Fruit fly (Drosophila melanogaster) whole organism, embryonic: ENCODE measurements around the gene CG43137.

Experiments
- Adf1 ChIP-seq: fragments of 200-800 bp; sonication (Bioruptor generic); IDR thresholded peaks from 2 replicates; pipeline ENCODE4 v1.3.6; 2022; ENCODE audit warnings: missing biosample characterization, missing genetic modification characterization
- Asciz ChIP-seq: fragments of 200-800 bp; sonication (Bioruptor generic); optimal IDR thresholded peaks from 2 replicates; lab custom pipeline; 2017; ENCODE audit warnings: missing biosample characterization, mild to moderate bottlenecking, missing genetic modification characterization, missing genetic modification reagents
- Atf3 ChIP-seq: fragments of 200-800 bp; sonication (Bioruptor generic); optimal IDR thresholded peaks from 3 replicates; lab custom pipeline; 2016; ENCODE audit warnings: missing biosample characterization, missing genetic modification characterization
- Awh ChIP-seq: fragments of 200-800 bp; sonication (Bioruptor generic); IDR thresholded peaks from 2 replicates; pipeline ENCODE4, ENCODE4 v1.3.6; 2022; ENCODE audit warnings: missing biosample characterization, missing genetic modification characterization
- Bteb2 ChIP-seq: fragments of 200-800 bp; sonication (Bioruptor generic); optimal IDR thresholded peaks from 2 replicates; lab custom pipeline; 2016; ENCODE audit warnings: missing biosample characterization, missing genetic modification characterization
- CG12769 ChIP-seq: fragments of 200-800 bp; sonication (Bioruptor generic); optimal IDR thresholded peaks from 2 replicates; lab custom pipeline; 2019; ENCODE audit warnings: missing biosample characterization, mild to moderate bottlenecking, missing genetic modification characterization, moderate library complexity
- CG15269 ChIP-seq: fragments of 200-800 bp; sonication (Bioruptor generic); optimal IDR thresholded peaks from 2 replicates; lab custom pipeline; 2018; ENCODE audit warnings: missing biosample characterization, mild to moderate bottlenecking, missing genetic modification characterization, moderate library complexity
- CG15696 ChIP-seq: fragments of 200-800 bp; sonication (Bioruptor generic); optimal IDR thresholded peaks from 2 replicates; lab custom pipeline; 2019; ENCODE audit warnings: missing biosample characterization, mild to moderate bottlenecking, missing genetic modification characterization, moderate library complexity
- CG1602 ChIP-seq: fragments of 200-800 bp; sonication (Bioruptor generic); optimal IDR thresholded peaks from 3 replicates; lab custom pipeline; 2016; ENCODE audit warnings: missing biosample characterization, missing genetic modification characterization
- CG3065 ChIP-seq: fragments of 200-800 bp; sonication (Bioruptor generic); optimal IDR thresholded peaks from 2 replicates; lab custom pipeline; 2016; ENCODE audit warnings: missing biosample characterization, missing genetic modification characterization
- CG31224 ChIP-seq: fragments of 200-800 bp; sonication (Bioruptor generic); IDR thresholded peaks from 2 replicates; pipeline ENCODE4 v1.3.6; 2022; ENCODE audit warnings: missing biosample characterization, missing genetic modification characterization
- CG32772 ChIP-seq: fragments of 200-800 bp; sonication (Bioruptor generic); IDR thresholded peaks from 2 replicates; pipeline ENCODE4 v1.3.6; 2022; ENCODE audit warnings: missing biosample characterization, missing genetic modification characterization
- CG33213 ChIP-seq: fragments of 200-800 bp; sonication (Bioruptor generic); optimal IDR thresholded peaks from 3 replicates; lab custom pipeline; 2016; ENCODE audit warnings: missing biosample characterization, missing genetic modification characterization
- CG34422 ChIP-seq: fragments of 200-800 bp; sonication (Bioruptor generic); IDR thresholded peaks from 3 replicates; pipeline ENCODE4 v1.3.6; 2022; ENCODE audit warnings: missing biosample characterization, missing genetic modification characterization
- CG42726 ChIP-seq: fragments of 200-800 bp; sonication (Bioruptor generic); IDR thresholded peaks from 2 replicates; pipeline ENCODE4 v1.3.6; 2022; ENCODE audit warnings: missing biosample characterization, missing genetic modification characterization; ENCODE audit not compliant: partially characterized antibody
- CG4360 ChIP-seq: fragments of 200-800 bp; sonication (Bioruptor generic); IDR thresholded peaks from 2 replicates; pipeline ENCODE4 v1.3.6; 2022; ENCODE audit warnings: missing biosample characterization, missing genetic modification characterization
- CG5953 ChIP-seq: fragments of 200-800 bp; sonication (Bioruptor generic); IDR thresholded peaks from 2 replicates; pipeline ENCODE4 v1.3.6; 2022; ENCODE audit warnings: missing biosample characterization, missing genetic modification characterization
- CG6254 ChIP-seq: fragments of 200-800 bp; sonication (Bioruptor generic); optimal IDR thresholded peaks from 3 replicates; lab custom pipeline; 2017; ENCODE audit warnings: mild to moderate bottlenecking, missing biosample characterization, missing genetic modification reagents, missing genetic modification characterization
- CG7963 ChIP-seq: fragments of 200-800 bp; sonication (Bioruptor generic); IDR thresholded peaks from 3 replicates; pipeline ENCODE4 v1.3.6; 2022; ENCODE audit warnings: missing biosample characterization, missing genetic modification characterization; ENCODE audit not compliant: partially characterized antibody
- CG8290 ChIP-seq, 3 experiments: fragments of 200-800 bp; sonication (Bioruptor generic); optimal IDR thresholded peaks; 2 replicates each; lab custom pipeline; 2016 to 2019; ENCODE audit warnings: missing biosample characterization in 3 of 3, missing genetic modification characterization in 3 of 3, mild to moderate bottlenecking in 2 of 3, moderate library complexity in 1 of 3
- CG8478 ChIP-seq: fragments of >200 bp; optimal IDR thresholded peaks from 2 replicates; lab custom pipeline; 2018
- Dad ChIP-seq: fragments of 200-800 bp; sonication (Bioruptor generic); optimal IDR thresholded peaks from 3 replicates; lab custom pipeline; 2016; ENCODE audit warnings: missing biosample characterization, missing genetic modification characterization
- Drgx ChIP-seq: fragments of 200-800 bp; sonication (Bioruptor generic); IDR thresholded peaks from 2 replicates; pipeline ENCODE4 v1.3.6; 2022; ENCODE audit warnings: missing biosample characterization, missing genetic modification characterization
- Fer2 ChIP-seq: fragments of 200-800 bp; sonication (Bioruptor generic); optimal IDR thresholded peaks from 2 replicates; lab custom pipeline; 2018; ENCODE audit warnings: missing biosample characterization, mild to moderate bottlenecking, missing genetic modification characterization, moderate library complexity
- GATAe ChIP-seq: fragments of 200-800 bp; sonication (Bioruptor generic); conservative IDR thresholded peaks from 2 replicates; pipeline ENCODE4 v1.3.6; 2022; ENCODE audit warnings: missing biosample characterization, missing genetic modification characterization
- Med ChIP-seq: fragments of 200-800 bp; sonication (Bioruptor generic); peaks from one replicate; lab custom pipeline; 2016; ENCODE audit warnings: missing biosample characterization, missing genetic modification characterization, mild to moderate bottlenecking, inconsistent platforms, moderate library complexity
- Mrtf ChIP-seq: fragments of 200-800 bp; sonication (Bioruptor generic); IDR thresholded peaks from 3 replicates; pipeline ENCODE4 v1.3.6; 2022; ENCODE audit warnings: missing biosample characterization, missing genetic modification characterization
- NC2β ChIP-seq: fragments of 200-800 bp; sonication (Bioruptor generic); optimal IDR thresholded peaks from 2 replicates; lab custom pipeline; 2016; ENCODE audit warnings: missing biosample characterization, missing genetic modification characterization
- Optix ChIP-seq: fragments of 200-800 bp; sonication (Bioruptor generic); IDR thresholded peaks from 3 replicates; pipeline ENCODE4 v1.3.6; 2022; ENCODE audit warnings: missing biosample characterization, missing genetic modification characterization
- Sry-δ ChIP-seq: fragments of 200-800 bp; sonication (Bioruptor generic); optimal IDR thresholded peaks from 2 replicates; lab custom pipeline; 2016; ENCODE audit warnings: missing biosample characterization, missing genetic modification characterization
- ash1 ChIP-seq: fragments of 200-800 bp; sonication (Bioruptor generic); optimal IDR thresholded peaks from 2 replicates; lab custom pipeline; 2018; ENCODE audit warnings: missing biosample characterization, mild to moderate bottlenecking, missing genetic modification characterization
- crp ChIP-seq, 2 experiments: fragments of 200-800 bp; sonication (Bioruptor generic); optimal IDR thresholded peaks; 2 replicates in 1 of 2; 3 replicates in 1 of 2; lab custom pipeline; 2017; ENCODE audit warnings: missing biosample characterization in 2 of 2, missing genetic modification characterization in 2 of 2, mild to moderate bottlenecking in 1 of 2, moderate library complexity in 1 of 2
- cwo ChIP-seq: fragments of 200-800 bp; sonication (Bioruptor generic); optimal IDR thresholded peaks from 3 replicates; lab custom pipeline; 2017; ENCODE audit warnings: missing biosample characterization, missing genetic modification characterization, mild to moderate bottlenecking, moderate library complexity, missing genetic modification reagents
- fd96Cb ChIP-seq: fragments of 200-800 bp; sonication (Bioruptor generic); optimal IDR thresholded peaks from 2 replicates; lab custom pipeline; 2018; ENCODE audit warnings: missing biosample characterization, mild to moderate bottlenecking, missing genetic modification characterization, moderate library complexity
- gsb-n ChIP-seq: fragments of 200-800 bp; sonication (Bioruptor generic); optimal IDR thresholded peaks from 3 replicates; lab custom pipeline; 2018; ENCODE audit warnings: missing biosample characterization, mild to moderate bottlenecking, missing genetic modification characterization
- jigr1 ChIP-seq: fragments of 200-800 bp; sonication (Bioruptor generic); IDR thresholded peaks from 3 replicates; pipeline ENCODE4 v1.3.6; 2022; ENCODE audit warnings: missing biosample characterization, missing genetic modification characterization
- lab ChIP-seq: fragments of 200-800 bp; sonication (Bioruptor generic); optimal IDR thresholded peaks from 3 replicates; lab custom pipeline; 2017; ENCODE audit warnings: missing biosample characterization, missing genetic modification characterization, mild to moderate bottlenecking, moderate library complexity, missing genetic modification reagents
- lmd ChIP-seq: fragments of 200-800 bp; sonication (Bioruptor generic); IDR thresholded peaks from 2 replicates; pipeline ENCODE4 v1.3.6; 2022; ENCODE audit warnings: missing biosample characterization, missing genetic modification characterization
- psq ChIP-seq: fragments of 200-800 bp; sonication (Bioruptor generic); optimal IDR thresholded peaks from 2 replicates; lab custom pipeline; 2017; ENCODE audit warnings: missing biosample characterization, missing genetic modification characterization
- schlank ChIP-seq: fragments of 200-800 bp; sonication (Bioruptor generic); optimal IDR thresholded peaks from 2 replicates; lab custom pipeline; 2018; ENCODE audit warnings: missing biosample characterization, mild to moderate bottlenecking, missing genetic modification characterization
- tin ChIP-seq: fragments of 200-800 bp; sonication (Bioruptor generic); optimal IDR thresholded peaks from 3 replicates; lab custom pipeline; 2016; ENCODE audit warnings: missing biosample characterization, missing genetic modification characterization
- tll ChIP-seq, 2 experiments: fragments of 200-800 bp in 1 of 2; fragments of >200 bp in 1 of 2; sonication (Bioruptor generic) in 1 of 2; optimal IDR thresholded peaks; 2 replicates each; lab custom pipeline; 2017 to 2019; ENCODE audit warnings: missing biosample characterization in 2 of 2, missing genetic modification characterization in 2 of 2, mild to moderate bottlenecking in 1 of 2, moderate library complexity in 1 of 2
- vnd ChIP-seq: fragments of 200-800 bp; sonication (Bioruptor generic); IDR thresholded peaks from 3 replicates; pipeline ENCODE4 v1.3.6; 2022; ENCODE audit warnings: missing biosample characterization, missing genetic modification characterization; ENCODE audit not compliant: partially characterized antibody
- zfh1 ChIP-seq: fragments of 200-800 bp; sonication (Bioruptor generic); IDR thresholded peaks from 3 replicates; pipeline ENCODE4 v1.3.6; 2022; ENCODE audit warnings: missing biosample characterization, missing genetic modification characterization

The CG43137 gene

dm6 chrX:5900146-5901093, 35.5 kb upstream of the CG43137 start, which contains the start of gene Act5C (continued):
- TF ChIP-seq fd96Cb (tag; lab: Kevin White, UChicago) (peak; percentile 95), Bteb2 (peak; percentile 86), Sry-δ (peak; percentile 61), CG6254 (GFP tag; lab: Kevin White, UChicago) (peak; percentile 89), schlank (tag; lab: Kevin White, UChicago) (peak; percentile 85), tll (GFP tag; optimal IDR thresholded peaks at IDR 0.05; lab: Kevin White, UChicago) (peak in 1 of 2 experiments; percentile 53), Adf1 (GFP tag; lab: Robert Waterston, UW) (peak; percentile 58), CG7963 (GFP tag; lab: Robert Waterston, UW) (no peak), CG42726 (GFP tag; lab: Robert Waterston, UW) (0 out of 2 replicates have a peak, but pooled peaks have one; percentile 46), Fer2 (tag; lab: Kevin White, UChicago) (peak; percentile 59)

dm6 chrX:5899241-5900145, 34.5 kb upstream of the CG43137 start:
- TF ChIP-seq CG8478 (no peak), lmd (GFP tag; lab: Robert Waterston, UW) (no peak), Asciz (GFP tag; lab: Kevin White, UChicago) (no peak), CG1602 (GFP tag; lab: Kevin White, UChicago) (no peak), Drgx (peak; percentile 27; the same call in 1 of the 2 replicates), CG4360 (GFP tag; lab: Robert Waterston, UW) (peak; percentile 54), NC2β (no peak), Optix (GFP tag; lab: Robert Waterston, UW) (peak; percentile 20; the same call in 1 of the 3 replicates), Atf3 (GFP tag; lab: Kevin White, UChicago) (no peak), CG15696 (peak; percentile 22), CG34422 (GFP tag; lab: Robert Waterston, UW) (peak; percentile 78; the same call in 2 of the 3 replicates), CG8290 (GFP tag; optimal IDR thresholded peaks at IDR 0.05; lab: Kevin White, UChicago) (no peak), CG8290 (tag; optimal IDR thresholded peaks at IDR 0.05; lab: Kevin White, UChicago) (peak; percentile 7 to 68), ash1 (peak; percentile 22), psq (peak; percentile 75), GATAe (GFP tag; lab: Robert Waterston, UW) (no peak), CG15269 (tag; lab: Kevin White, UChicago) (no peak), cwo (GFP tag; lab: Kevin White, UChicago) (peak; percentile 23), zfh1 (GFP tag; lab: Robert Waterston, UW) (no peak), crp (GFP tag; optimal IDR thresholded peaks at IDR 0.05; lab: Kevin White, UChicago) (no peak), CG3065 (no peak), Mrtf (GFP tag; lab: Robert Waterston, UW) (peak; percentile 29; the same call in 1 of the 3 replicates), CG12769 (peak; percentile 53), Awh (GFP tag; lab: Robert Waterston, UW) (peak; percentile 31; the same call in 1 of the 2 replicates), gsb-n (no peak), CG32772 (GFP tag; lab: Robert Waterston, UW) (peak; percentile 73), vnd (GFP tag; lab: Robert Waterston, UW) (0 out of 3 replicates have a peak, but pooled peaks have one; percentile 37), CG33213 (GFP tag; lab: Kevin White, UChicago) (peak; percentile 15), Dad (GFP tag; lab: Kevin White, UChicago) (no peak), Med (peak; percentile 78), jigr1 (GFP tag; lab: Robert Waterston, UW) (no peak), CG5953 (GFP tag; lab: Robert Waterston, UW) (no peak), lab (GFP tag; lab: Kevin White, UChicago) (peak; percentile 61), tin (no peak), CG31224 (no peak)
